Fruit fly (Drosophila melanogaster) whole organism, embryonic: ENCODE measurements around the gene Zif.

Experiments
- Abd-B ChIP-seq: fragments of 200-800 bp; sonication (Bioruptor generic); optimal IDR thresholded peaks from 2 replicates; lab custom pipeline; 2018; ENCODE audit warnings: missing biosample characterization, mild to moderate bottlenecking, missing genetic modification characterization, moderate library complexity
- Aef1 ChIP-seq: fragments of 200-800 bp; sonication (Bioruptor generic); IDR thresholded peaks from 3 replicates; pipeline ENCODE4 v1.3.6; 2022; ENCODE audit warnings: missing biosample characterization, missing genetic modification characterization
- Bdp1 ChIP-seq: fragments of 200-800 bp; sonication (Bioruptor generic); optimal IDR thresholded peaks from 3 replicates; lab custom pipeline; 2016; ENCODE audit warnings: missing biosample characterization, missing genetic modification characterization
- CG10267 ChIP-seq: fragments of 200-800 bp; sonication (Bioruptor generic); optimal IDR thresholded peaks from 2 replicates; lab custom pipeline; 2018; ENCODE audit warnings: missing biosample characterization, mild to moderate bottlenecking, missing genetic modification characterization, moderate library complexity
- CG10321 ChIP-seq: fragments of 200-800 bp; sonication (Bioruptor generic); IDR thresholded peaks from 2 replicates; pipeline ENCODE4 v1.3.6; 2022; ENCODE audit warnings: missing biosample characterization, missing genetic modification characterization
- CG11504 ChIP-seq: fragments of 200-800 bp; sonication (Bioruptor generic); optimal IDR thresholded peaks from 3 replicates; lab custom pipeline; 2019; ENCODE audit warnings: missing biosample characterization, mild to moderate bottlenecking, missing genetic modification characterization, moderate library complexity
- CG11695 ChIP-seq: fragments of 200-800 bp; sonication (Bioruptor generic); IDR thresholded peaks from 3 replicates; pipeline ENCODE4 v1.3.6; 2022; ENCODE audit warnings: missing biosample characterization, missing genetic modification characterization
- CG12155 ChIP-seq: fragments of 200-800 bp; sonication (Bioruptor generic); optimal IDR thresholded peaks from 3 replicates; lab custom pipeline; 2016; ENCODE audit warnings: missing biosample characterization, missing genetic modification characterization
- CG12942 ChIP-seq: fragments of 200-800 bp; sonication (Bioruptor generic); optimal IDR thresholded peaks from 3 replicates; lab custom pipeline; 2016; ENCODE audit warnings: missing biosample characterization, missing genetic modification characterization
- CG13296 ChIP-seq: fragments of 200-800 bp; sonication (Bioruptor generic); optimal IDR thresholded peaks from 3 replicates; lab custom pipeline; 2018; ENCODE audit warnings: missing biosample characterization, mild to moderate bottlenecking, missing genetic modification characterization
- CG16813 ChIP-seq: fragments of 200-800 bp; sonication (Bioruptor generic); IDR thresholded peaks from 3 replicates; pipeline ENCODE4 v1.3.6; 2022; ENCODE audit warnings: missing biosample characterization, missing genetic modification characterization; ENCODE audit not compliant: partially characterized antibody
- CG18599 ChIP-seq: fragments of 200-800 bp; sonication (Bioruptor generic); optimal IDR thresholded peaks from 3 replicates; lab custom pipeline; 2017; ENCODE audit warnings: missing biosample characterization, missing genetic modification characterization, mild to moderate bottlenecking, moderate library complexity, missing genetic modification reagents
- CG18764 ChIP-seq: fragments of 200-800 bp; sonication (Bioruptor generic); optimal IDR thresholded peaks from 3 replicates; lab custom pipeline; 2016; ENCODE audit warnings: missing biosample characterization, missing genetic modification characterization
- CG2116 ChIP-seq: fragments of 200-800 bp; sonication (Bioruptor generic); optimal IDR thresholded peaks from 3 replicates; lab custom pipeline; 2018; ENCODE audit warnings: missing biosample characterization, mild to moderate bottlenecking, missing genetic modification characterization
- CG3995 ChIP-seq: fragments of 200-800 bp; sonication (Bioruptor generic); optimal IDR thresholded peaks from 3 replicates; lab custom pipeline; 2016; ENCODE audit warnings: missing biosample characterization, missing genetic modification characterization
- CG4617 ChIP-seq: fragments of 200-800 bp; sonication (Bioruptor generic); optimal IDR thresholded peaks from 3 replicates; lab custom pipeline; 2016; ENCODE audit warnings: missing biosample characterization, missing genetic modification characterization, borderline replicate concordance
- CG4854 ChIP-seq: fragments of 200-800 bp; sonication (Bioruptor generic); optimal IDR thresholded peaks from 2 replicates; lab custom pipeline; 2016; ENCODE audit warnings: missing biosample characterization, missing genetic modification characterization, inconsistent platforms
- CG6654 ChIP-seq: fragments of 200-800 bp; sonication (Bioruptor generic); optimal IDR thresholded peaks from 2 replicates; lab custom pipeline; 2017; ENCODE audit warnings: missing biosample characterization, mild to moderate bottlenecking, missing genetic modification characterization
- CG7963 ChIP-seq: fragments of 200-800 bp; sonication (Bioruptor generic); IDR thresholded peaks from 3 replicates; pipeline ENCODE4 v1.3.6; 2022; ENCODE audit warnings: missing biosample characterization, missing genetic modification characterization; ENCODE audit not compliant: partially characterized antibody
- Camta ChIP-seq: fragments of 200-800 bp; sonication (Bioruptor generic); optimal IDR thresholded peaks from 2 replicates; lab custom pipeline; 2016; ENCODE audit warnings: missing biosample characterization, missing genetic modification characterization
- Dbx ChIP-seq: fragments of 200-800 bp; sonication (Bioruptor generic); IDR thresholded peaks from 3 replicates; pipeline ENCODE4 v1.3.6; 2022; ENCODE audit warnings: missing biosample characterization, missing genetic modification characterization
- Doc3 ChIP-seq: fragments of 200-800 bp; sonication (Bioruptor generic); IDR thresholded peaks from 3 replicates; pipeline ENCODE4 v1.3.6; 2022; ENCODE audit warnings: missing biosample characterization, missing genetic modification characterization; ENCODE audit not compliant: partially characterized antibody
- Eip74EF ChIP-seq, 2 experiments: fragments of 200-800 bp in 1 of 2; fragments of >200 bp in 1 of 2; sonication (Bioruptor generic) in 1 of 2; optimal IDR thresholded peaks; 2 replicates each; lab custom pipeline; 2017 to 2019; ENCODE audit warnings: missing biosample characterization in 2 of 2, missing genetic modification characterization in 2 of 2, mild to moderate bottlenecking in 1 of 2, moderate library complexity in 1 of 2
- Elba2 ChIP-seq: fragments of 200-800 bp; sonication (Bioruptor generic); optimal IDR thresholded peaks from 3 replicates; lab custom pipeline; 2016; ENCODE audit warnings: missing biosample characterization, missing genetic modification characterization
- H2.0 ChIP-seq: fragments of 200-800 bp; sonication (Bioruptor generic); IDR thresholded peaks from 2 replicates; pipeline ENCODE4 v1.3.6; 2022; ENCODE audit warnings: missing biosample characterization, missing genetic modification characterization
- HLH3B ChIP-seq: fragments of 200-800 bp; sonication (Bioruptor generic); IDR thresholded peaks from 2 replicates; pipeline ENCODE4 v1.3.6; 2022; ENCODE audit warnings: missing biosample characterization, missing genetic modification characterization
- HLH4C ChIP-seq: fragments of 200-800 bp; sonication (Bioruptor generic); IDR thresholded peaks from 3 replicates; pipeline ENCODE4 v1.3.6; 2022; ENCODE audit warnings: missing biosample characterization, missing genetic modification characterization; ENCODE audit not compliant: partially characterized antibody
- Hand ChIP-seq: fragments of 200-800 bp; sonication (Bioruptor generic); optimal IDR thresholded peaks from 2 replicates; lab custom pipeline; 2017; ENCODE audit warnings: mild to moderate bottlenecking, missing biosample characterization, missing genetic modification reagents, missing genetic modification characterization
- Hmr ChIP-seq: fragments of 200-800 bp; sonication (Bioruptor generic); optimal IDR thresholded peaks from 3 replicates; lab custom pipeline; 2017; ENCODE audit warnings: mild to moderate bottlenecking, missing biosample characterization, missing genetic modification reagents, missing genetic modification characterization
- MBD-R2 ChIP-seq: fragments of 200-800 bp; sonication (Bioruptor generic); IDR thresholded peaks from 2 replicates; pipeline ENCODE4 v1.3.6; 2022; ENCODE audit warnings: missing biosample characterization, missing genetic modification characterization
- MTF-1 ChIP-seq: fragments of 200-800 bp; sonication (Bioruptor generic); optimal IDR thresholded peaks from 2 replicates; lab custom pipeline; 2018; ENCODE audit warnings: missing biosample characterization, mild to moderate bottlenecking, missing genetic modification characterization, borderline replicate concordance
- NC2β ChIP-seq: fragments of 200-800 bp; sonication (Bioruptor generic); optimal IDR thresholded peaks from 2 replicates; lab custom pipeline; 2016; ENCODE audit warnings: missing biosample characterization, missing genetic modification characterization
- Optix ChIP-seq: fragments of 200-800 bp; sonication (Bioruptor generic); IDR thresholded peaks from 3 replicates; pipeline ENCODE4 v1.3.6; 2022; ENCODE audit warnings: missing biosample characterization, missing genetic modification characterization
- TFAM ChIP-seq: fragments of 200-800 bp; sonication (Bioruptor generic); optimal IDR thresholded peaks from 2 replicates; lab custom pipeline; 2017; ENCODE audit warnings: missing biosample characterization, missing genetic modification characterization, inconsistent platforms
- bcd ChIP-seq: fragments of 200-800 bp; sonication (Bioruptor generic); optimal IDR thresholded peaks from 2 replicates; lab custom pipeline; 2017; ENCODE audit warnings: missing biosample characterization, mild to moderate bottlenecking, missing genetic modification characterization
- br ChIP-seq: fragments of >200 bp; optimal IDR thresholded peaks from 2 replicates; lab custom pipeline; 2017
- cas ChIP-seq: fragments of 200-800 bp; sonication (Bioruptor generic); IDR thresholded peaks from 2 replicates; pipeline ENCODE4 v1.3.6; 2022; ENCODE audit warnings: missing biosample characterization, missing genetic modification characterization
- chinmo ChIP-seq: fragments of 200-800 bp; sonication (Bioruptor generic); IDR thresholded peaks from 4 replicates; pipeline ENCODE4 v1.3.6; 2022; ENCODE audit warnings: missing biosample characterization, missing genetic modification characterization; ENCODE audit not compliant: partially characterized antibody
- dmrt11E ChIP-seq: fragments of 200-800 bp; sonication (Bioruptor generic); optimal IDR thresholded peaks from 3 replicates; lab custom pipeline; 2018; ENCODE audit warnings: missing biosample characterization, mild to moderate bottlenecking, missing genetic modification characterization, moderate library complexity
- dpn ChIP-seq, 2 experiments: fragments of 200-800 bp; sonication (Bioruptor generic); optimal IDR thresholded peaks; 3 replicates each; lab custom pipeline; 2016; ENCODE audit warnings: missing biosample characterization in 2 of 2, missing genetic modification characterization in 2 of 2
- fu2 ChIP-seq: fragments of 200-800 bp; sonication (Bioruptor generic); optimal IDR thresholded peaks from 2 replicates; lab custom pipeline; 2016; ENCODE audit warnings: missing biosample characterization, missing genetic modification characterization
- pan ChIP-seq, 4 experiments: fragments of >200 bp in 3 of 4; fragments of 200-800 bp in 1 of 4; sonication (Bioruptor generic) in 1 of 4; optimal IDR thresholded peaks in 3 of 4; IDR thresholded peaks in 1 of 4; 2 replicates each; pipeline versions ENCODE4 v1.3.6 to Lab custom; 2017 to 2022; ENCODE audit warnings: missing biosample characterization in 2 of 4, missing genetic modification characterization in 2 of 4, mixed read lengths in 1 of 4
- sima ChIP-seq: fragments of 200-800 bp; sonication (Bioruptor generic); optimal IDR thresholded peaks from 2 replicates; lab custom pipeline; 2016; ENCODE audit warnings: missing biosample characterization, missing genetic modification characterization
- sna ChIP-seq: fragments of 200-800 bp; sonication (Bioruptor generic); IDR thresholded peaks from 2 replicates; pipeline ENCODE4 v1.3.6; 2022; ENCODE audit warnings: missing biosample characterization, missing genetic modification characterization; ENCODE audit not compliant: partially characterized antibody
- sob ChIP-seq: fragments of 200-800 bp; sonication (Bioruptor generic); IDR thresholded peaks from 2 replicates; pipeline ENCODE4 v1.3.6; 2022; ENCODE audit warnings: missing biosample characterization, missing genetic modification characterization
- sr ChIP-seq: fragments of 200-800 bp; sonication (Bioruptor generic); IDR thresholded peaks from 3 replicates; pipeline ENCODE4 v1.3.6; 2022; ENCODE audit warnings: missing biosample characterization, missing genetic modification characterization
- ttk ChIP-seq: fragments of 200-800 bp; sonication (Bioruptor generic); IDR thresholded peaks from 2 replicates; pipeline ENCODE4 v2.1.2; 2022; ENCODE audit warnings: missing biosample characterization, missing genetic modification characterization
- yki ChIP-seq: fragments of >200 bp; optimal IDR thresholded peaks from 3 replicates; lab custom pipeline; 2018

The Zif gene

dm6 chr3R:6427619-6428378 lies 29.1 kb upstream of the Zif start (continued):
- peak; percentile 78 for TF ChIP-seq CG11504 (tag; lab: Kevin White, UChicago)
- peak; percentile 69 for TF ChIP-seq bcd (GFP tag; lab: Kevin White, UChicago)
- peak; percentile 33 for TF ChIP-seq CG2116 (GFP tag; lab: Kevin White, UChicago)
- peak; percentile 36 for TF ChIP-seq Abd-B (GFP tag; lab: Kevin White, UChicago)
- peak; percentile 47 for TF ChIP-seq Hand (GFP tag; lab: Kevin White, UChicago)
- no peak for TF ChIP-seq sima (GFP tag; lab: Kevin White, UChicago)
- no peak for TF ChIP-seq fu2 (GFP tag; lab: Kevin White, UChicago)
- 0 out of 2 replicates have a peak, but pooled peaks have one; percentile 47 for TF ChIP-seq H2.0 (GFP tag; lab: Robert Waterston, UW)
- TF ChIP-seq CG18764 (GFP tag; lab: Kevin White, UChicago), result peak; percentile 71
- TF ChIP-seq CG18599 (GFP tag; lab: Kevin White, UChicago), result peak; percentile 81
- TF ChIP-seq Camta, result peak; percentile 43
- TF ChIP-seq CG12942 (GFP tag; lab: Kevin White, UChicago), result peak; percentile 13
- TF ChIP-seq dpn (GFP tag; optimal IDR thresholded peaks at IDR 0.05; lab: Kevin White, UChicago), result peak; percentile 47 to 62
- TF ChIP-seq Dbx (GFP tag; lab: Robert Waterston, UW), result no peak
- no peak for TF ChIP-seq pan (optimal IDR thresholded peaks at IDR 0.05; lab: Kevin White, UChicago)
- peak in 1 of 2 experiments; percentile 75 for TF ChIP-seq pan (GFP tag; optimal IDR thresholded peaks at IDR 0.05 in 1 of 2, IDR thresholded peaks at IDR 0.05 in 1 of 2)
- peak; percentile 50 for TF ChIP-seq CG4854
- no peak for TF ChIP-seq sna
- TF ChIP-seq Eip74EF (GFP tag; optimal IDR thresholded peaks at IDR 0.05; lab: Kevin White, UChicago), result peak in 1 of 2 experiments; percentile 64
- no peak for TF ChIP-seq CG4617 (GFP tag; lab: Kevin White, UChicago)
- no peak for TF ChIP-seq HLH4C
- peak; percentile 80 for TF ChIP-seq Hmr (GFP tag; lab: Kevin White, UChicago)
- TF ChIP-seq MBD-R2 (GFP tag; lab: Robert Waterston, UW), result peak; percentile 42; the same call in 1 of the 2 replicates
- TF ChIP-seq CG6654 (GFP tag; lab: Kevin White, UChicago), result no peak
- peak; percentile 53; the same call in 2 of the 3 replicates for TF ChIP-seq Optix
- TF ChIP-seq CG11695 (GFP tag; lab: Robert Waterston, UW), result peak; percentile 82
- no peak for TF ChIP-seq chinmo (GFP tag; lab: Robert Waterston, UW)
- peak; percentile 67 for TF ChIP-seq sob (GFP tag; lab: Robert Waterston, UW)
- no peak for TF ChIP-seq CG10321
- TF ChIP-seq TFAM, result no peak
- TF ChIP-seq Aef1, result 0 out of 3 replicates have a peak, but pooled peaks have one; percentile 33
- TF ChIP-seq Bdp1 (GFP tag; lab: Kevin White, UChicago), result peak; percentile 19
- TF ChIP-seq br (lab: Kevin White, UChicago), result no peak
- TF ChIP-seq dmrt11E (tag; lab: Kevin White, UChicago), result peak; percentile 62
- TF ChIP-seq CG7963 (GFP tag; lab: Robert Waterston, UW), result no peak
- no peak for TF ChIP-seq CG16813 (GFP tag; lab: Robert Waterston, UW)
- TF ChIP-seq yki, result no peak
- no peak for TF ChIP-seq sr
- peak; percentile 47 for TF ChIP-seq NC2β (GFP tag; lab: Kevin White, UChicago)
- no peak for TF ChIP-seq Doc3
- no peak for TF ChIP-seq CG3995
- peak; percentile 64 for TF ChIP-seq CG10267
- no peak for TF ChIP-seq Elba2
- TF ChIP-seq ttk (GFP tag; lab: Robert Waterston, UW), result peak; percentile 59; the same call in 1 of the 2 replicates
- TF ChIP-seq MTF-1, result no peak
- peak; percentile 22 for TF ChIP-seq CG12155 (GFP tag; lab: Kevin White, UChicago)
- no peak for TF ChIP-seq cas (GFP tag; lab: Robert Waterston, UW)
- peak; percentile 9 for TF ChIP-seq CG13296 (GFP tag; lab: Kevin White, UChicago)
- peak; percentile 60 for TF ChIP-seq HLH3B (GFP tag; lab: Robert Waterston, UW)
